Worm (Caenorhabditis elegans): ENCODE results near the gene irld-2.

The irld-2 gene

ce11 chrX:13364897-13365296 lies 30.0 kb downstream of the irld-2 start, which contains the start of gene C49F8.1:
Gene C49F8.1 (minus strand): TSS chrX:13364997.
- TF ChIP-seq nhr-76 (tag; optimal IDR thresholded peaks at IDR 0.05) (no peak), nhr-2 (tag; optimal IDR thresholded peaks at IDR 0.05) (no peak), unc-39 (tag; optimal IDR thresholded peaks at IDR 0.05) (no peak)

DNA sequence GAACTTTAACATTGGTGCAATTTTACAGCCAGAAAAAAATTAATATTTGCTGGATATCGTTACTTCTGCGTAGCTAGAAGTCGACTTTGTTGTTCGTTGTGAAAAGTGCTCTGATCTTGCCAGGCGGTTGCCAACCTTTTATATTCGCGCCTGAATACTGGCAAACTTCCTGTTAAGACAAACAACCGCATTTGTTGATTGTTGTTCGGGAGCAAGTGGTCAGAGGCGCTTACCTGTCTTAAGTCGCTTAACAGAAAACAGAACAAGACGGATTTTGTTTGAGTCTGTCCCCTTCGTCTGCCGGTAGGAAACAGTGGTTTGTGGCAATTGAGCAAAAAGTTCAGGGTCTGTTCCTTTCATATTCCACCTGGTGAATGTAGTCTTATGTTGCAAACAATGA lies 32.4 kb downstream of the irld-2 start, which contains the start of gene C49F8.15:
Gene C49F8.15 (minus strand): TSS at position 101 of the 400 bp plus-strand sequence.
- no peak for TF ChIP-seq hlh-1 (tag; optimal IDR thresholded peaks at IDR 0.05)

ce11 chrX:13360632-13361031 lies 34.2 kb downstream of the irld-2 start:
- TF ChIP-seq nhr-76 (tag; optimal IDR thresholded peaks at IDR 0.05) (no peak), flh-1 (GFP tag; optimal IDR thresholded peaks at IDR 0.05) (no peak), sem-2 (GFP tag; optimal IDR thresholded peaks at IDR 0.05) (no peak), ces-1 (GFP tag; optimal IDR thresholded peaks at IDR 0.05) (no peak), lin-13 (tag; optimal IDR thresholded peaks at IDR 0.05) (no peak), pha-4 (tag; optimal IDR thresholded peaks at IDR 0.05) (no peak), cnd-1 (tag; optimal IDR thresholded peaks at IDR 0.05) (no peak), ceh-83 (GFP tag; optimal IDR thresholded peaks at IDR 0.05) (no peak), elt-3 (tag; optimal IDR thresholded peaks at IDR 0.05) (no peak), ceh-43 (GFP tag; optimal IDR thresholded peaks at IDR 0.05) (no peak), drap-1 (GFP tag; optimal IDR thresholded peaks at IDR 0.05) (no peak), mls-2 (tag; optimal IDR thresholded peaks at IDR 0.05) (no peak), mab-5 (tag; optimal IDR thresholded peaks at IDR 0.05) (no peak), ztf-11 (tag; optimal IDR thresholded peaks at IDR 0.05) (no peak)

ce11 chrX:13359800-13360199 lies 35.1 kb downstream of the irld-2 start:
- no peak for TF ChIP-seq sem-2 (GFP tag; optimal IDR thresholded peaks at IDR 0.05)
- TF ChIP-seq sptf-1 (tag; optimal IDR thresholded peaks at IDR 0.05), result no peak
- no peak for TF ChIP-seq unc-120 (tag; optimal IDR thresholded peaks at IDR 0.05; ENCODE audit: poor library complexity, severe bottlenecking)
- TF ChIP-seq elt-1 (tag; optimal IDR thresholded peaks at IDR 0.05; ENCODE audit: borderline replicate concordance, insufficient read depth), result no peak
- TF ChIP-seq nhr-12 (tag; optimal IDR thresholded peaks at IDR 0.05), result no peak
- TF ChIP-seq drap-1 (GFP tag; optimal IDR thresholded peaks at IDR 0.05), result no peak
- peak; percentile 17 for TF ChIP-seq nhr-2 (tag; optimal IDR thresholded peaks at IDR 0.05)
- TF ChIP-seq ham-2 (GFP tag; optimal IDR thresholded peaks at IDR 0.05), result no peak

ce11 chrX:13358573-13358972 lies 36.3 kb downstream of the irld-2 start:
- TF ChIP-seq lin-13 (tag; optimal IDR thresholded peaks at IDR 0.05), result no peak
- TF ChIP-seq lsy-2 (tag; optimal IDR thresholded peaks at IDR 0.05), result no peak
- TF ChIP-seq sem-2 (GFP tag; optimal IDR thresholded peaks at IDR 0.05), result no peak
- TF ChIP-seq hlh-1 (tag; optimal IDR thresholded peaks at IDR 0.05), result no peak
- TF ChIP-seq blmp-1 (tag; optimal IDR thresholded peaks at IDR 0.05), result peak; percentile 3
- peak; percentile 14 for TF ChIP-seq ham-2 (GFP tag; optimal IDR thresholded peaks at IDR 0.05)
- TF ChIP-seq ces-1 (GFP tag; optimal IDR thresholded peaks at IDR 0.05), result no peak

DNA sequence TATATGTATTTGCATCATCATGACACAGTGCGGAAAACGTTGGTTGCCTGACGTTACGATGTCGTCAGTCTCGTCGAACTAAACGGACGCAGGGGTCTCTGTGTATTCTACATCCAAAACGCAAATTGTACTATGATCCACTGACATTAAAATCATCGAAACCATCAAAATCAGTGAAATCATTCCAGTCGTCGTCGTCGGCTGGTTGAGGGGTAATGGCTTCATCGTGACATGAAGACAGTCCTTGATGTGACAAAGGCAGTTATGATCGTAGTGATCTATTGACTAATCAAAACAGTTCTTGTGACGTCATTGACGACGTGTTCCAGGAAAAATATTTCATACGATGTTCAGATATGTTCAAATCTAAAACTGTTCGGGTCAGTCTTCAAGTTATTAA lies 37.2 kb downstream of the irld-2 start:
- TF ChIP-seq drap-1 (GFP tag; optimal IDR thresholded peaks at IDR 0.05) (no peak), nhr-12 (tag; optimal IDR thresholded peaks at IDR 0.05) (no peak), pha-4 (tag; optimal IDR thresholded peaks at IDR 0.05) (no peak), nhr-2 (tag; optimal IDR thresholded peaks at IDR 0.05) (no peak), hlh-1 (tag; optimal IDR thresholded peaks at IDR 0.05) (no peak), zip-8 (tag; optimal IDR thresholded peaks at IDR 0.05) (no peak), unc-39 (tag; optimal IDR thresholded peaks at IDR 0.05) (no peak)

ce11 chrX:13356469-13356868 lies 38.4 kb downstream of the irld-2 start:
- TF ChIP-seq tbx-8 (GFP tag; optimal IDR thresholded peaks at IDR 0.05), result no peak
- no peak for TF ChIP-seq sem-2 (GFP tag; optimal IDR thresholded peaks at IDR 0.05)
- no peak for TF ChIP-seq nhr-76 (tag; optimal IDR thresholded peaks at IDR 0.05)
- no peak for TF ChIP-seq ztf-11 (tag; optimal IDR thresholded peaks at IDR 0.05)
- no peak for TF ChIP-seq nhr-28 (tag; optimal IDR thresholded peaks at IDR 0.05)
- TF ChIP-seq elt-3 (tag; optimal IDR thresholded peaks at IDR 0.05), result no peak
- no peak for TF ChIP-seq lin-32 (GFP tag; optimal IDR thresholded peaks at IDR 0.05)
- TF ChIP-seq ceh-83 (GFP tag; optimal IDR thresholded peaks at IDR 0.05), result no peak
- TF ChIP-seq bed-3 (GFP tag; optimal IDR thresholded peaks at IDR 0.05), result no peak
- no peak for TF ChIP-seq unc-120 (tag; optimal IDR thresholded peaks at IDR 0.05; ENCODE audit: poor library complexity, severe bottlenecking)
- TF ChIP-seq lsy-2 (tag; optimal IDR thresholded peaks at IDR 0.05), result no peak
- no peak for TF ChIP-seq mls-2 (tag; optimal IDR thresholded peaks at IDR 0.05)
- TF ChIP-seq lin-13 (tag; optimal IDR thresholded peaks at IDR 0.05), result no peak
- no peak for TF ChIP-seq hlh-1 (tag; optimal IDR thresholded peaks at IDR 0.05)
